Worm (Caenorhabditis elegans): ENCODE data around the gene cest-16.

DNA sequence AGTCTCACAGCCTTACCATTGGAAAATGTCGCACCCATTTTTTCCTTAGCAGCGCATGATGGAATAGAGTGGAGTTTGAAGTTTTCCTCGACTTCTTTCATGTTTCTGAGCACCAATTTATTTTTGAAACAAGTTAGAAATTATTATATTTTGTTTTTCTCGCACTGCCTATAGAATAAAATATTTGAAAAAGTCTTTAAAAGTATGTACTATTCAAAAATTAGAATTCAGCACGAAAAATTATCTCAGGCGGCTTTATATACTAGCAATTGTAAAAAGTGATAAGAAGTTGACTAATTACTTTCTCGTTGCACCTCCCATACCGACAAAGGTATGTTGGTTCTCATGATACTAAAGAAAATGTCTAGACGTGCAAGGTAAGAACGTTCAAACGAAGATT lies 47.3 kb downstream of the cest-16 start, which contains the start of gene C03B1.9:
- no peak for TF ChIP-seq elt-1 (tag; optimal IDR thresholded peaks at IDR 0.05)
- no peak for TF ChIP-seq unc-39 (tag; optimal IDR thresholded peaks at IDR 0.05)

Data from whole organism, L2 larva.